Fruit fly (Drosophila melanogaster): ENCODE measurements around the gene Hs3st-B.

Gene Hs3st-B

DNA sequence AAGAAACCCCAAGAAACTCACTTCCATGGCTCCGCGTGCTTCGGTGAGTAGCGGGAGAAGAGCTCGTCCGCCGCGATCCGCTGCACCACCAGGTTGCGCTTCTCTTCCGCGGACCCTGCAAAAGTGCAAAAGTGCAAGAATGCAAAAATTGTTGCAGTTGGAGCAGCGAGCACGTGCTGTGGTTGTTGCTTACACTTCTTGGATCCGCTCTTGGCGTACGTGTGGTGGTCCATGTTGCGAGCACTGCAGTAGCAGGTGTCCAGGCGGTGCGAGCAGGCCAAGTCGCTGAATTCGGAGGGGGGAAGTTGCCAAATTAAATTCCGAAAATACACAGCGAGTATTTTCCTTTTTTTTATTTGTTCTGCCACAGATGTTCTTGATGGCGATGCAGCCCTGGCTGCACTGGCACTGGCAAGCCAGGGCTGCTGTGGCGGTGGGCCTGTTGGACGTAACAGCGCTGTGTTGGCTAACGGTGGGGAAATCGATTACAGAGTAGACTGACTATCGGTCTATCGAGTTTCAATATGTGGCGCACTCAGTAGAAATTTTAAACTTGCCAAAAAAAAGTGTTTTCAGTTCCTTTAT is 20.1 kb downstream of the Hs3st-B start, which contains the start of gene CG8010 (continued):
- TF ChIP-seq CG10979 (tag; optimal IDR thresholded peaks at IDR 0.05) (peak; percentile 37), CG12942 (GFP tag; optimal IDR thresholded peaks at IDR 0.05) (no peak), CG6813 (GFP tag; optimal IDR thresholded peaks at IDR 0.05) (no peak), CG30020 (tag; optimal IDR thresholded peaks at IDR 0.05) (no peak), CG2120 (GFP tag; optimal IDR thresholded peaks at IDR 0.05) (peak; percentile 55), twi (tag; optimal IDR thresholded peaks at IDR 0.05) (peak; percentile 35), Sin3A (optimal IDR thresholded peaks at IDR 0.05) (peak; percentile 13), Kr (GFP tag; optimal IDR thresholded peaks at IDR 0.05) (no peak), Meics (GFP tag; optimal IDR thresholded peaks at IDR 0.05) (no peak), MBD-R2 (GFP tag; IDR thresholded peaks at IDR 0.05) (peak; percentile 89), CG18476 (GFP tag; optimal IDR thresholded peaks at IDR 0.05) (no peak), CG7372 (GFP tag; IDR thresholded peaks at IDR 0.05) (no peak), eyg (GFP tag; optimal IDR thresholded peaks at IDR 0.05) (no peak), HmgD (GFP tag; optimal IDR thresholded peaks at IDR 0.05) (no peak), Chrac-16 (GFP tag; optimal IDR thresholded peaks at IDR 0.05) (no peak), Atf-2 (GFP tag; optimal IDR thresholded peaks at IDR 0.05) (no peak), CG14441 (GFP tag; IDR thresholded peaks at IDR 0.05) (0 out of 2 replicates have a peak, but pooled peaks have one; percentile 16), rib (GFP tag; IDR thresholded peaks at IDR 0.05) (peak; percentile 55; the same call in 1 of the 2 replicates), Hr51 (GFP tag; optimal IDR thresholded peaks at IDR 0.05) (peak in 1 of 2 experiments; percentile 4), sens-2 (GFP tag; IDR thresholded peaks at IDR 0.05) (no peak), CG12659 (GFP tag; optimal IDR thresholded peaks at IDR 0.05) (peak; percentile 46), CG6854 (GFP tag; optimal IDR thresholded peaks at IDR 0.05) (no peak), CG7271 (tag; optimal IDR thresholded peaks at IDR 0.05) (no peak), B-H2 (GFP tag; optimal IDR thresholded peaks at IDR 0.05) (peak; percentile 21), CG34376 (GFP tag; optimal IDR thresholded peaks at IDR 0.05) (peak; percentile 14), da (GFP tag; optimal IDR thresholded peaks at IDR 0.05) (peak; percentile 24), CG8089 (GFP tag; optimal IDR thresholded peaks at IDR 0.05) (no peak), pfk (GFP tag; optimal IDR thresholded peaks at IDR 0.05) (no peak), C15 (GFP tag; IDR thresholded peaks at IDR 0.05) (no peak), sisA (GFP tag; IDR thresholded peaks at IDR 0.05) (no peak), kah (GFP tag; optimal IDR thresholded peaks at IDR 0.05) (peak; percentile 3), hb (GFP tag; IDR thresholded peaks at IDR 0.05; ENCODE audit: partially characterized antibody) (no peak), E2f2 (GFP tag; IDR thresholded peaks at IDR 0.05) (peak; percentile 92), pzg (GFP tag; optimal IDR thresholded peaks at IDR 0.05) (peak; percentile 86), ttk (GFP tag; IDR thresholded peaks at IDR 0.05) (no peak), mirr (GFP tag; optimal IDR thresholded peaks at IDR 0.05) (no peak), pan (optimal IDR thresholded peaks at IDR 0.05) (no peak), pan (GFP tag; optimal IDR thresholded peaks at IDR 0.05 in 1 of 2, IDR thresholded peaks at IDR 0.05 in 1 of 2) (peak in 1 of 2 experiments; percentile 13), CG32772 (GFP tag; IDR thresholded peaks at IDR 0.05) (peak; percentile 42; the same call in 1 of the 2 replicates), sim (GFP tag; IDR thresholded peaks at IDR 0.05) (no peak), Optix (GFP tag; IDR thresholded peaks at IDR 0.05) (no peak), peb (GFP tag; IDR thresholded peaks at IDR 0.05) (no peak), salm (tag; optimal IDR thresholded peaks at IDR 0.05) (no peak), gce (GFP tag; IDR thresholded peaks at IDR 0.05) (no peak), BEAF-32 (GFP tag; optimal IDR thresholded peaks at IDR 0.05) (peak; percentile 41), Bgb (GFP tag; IDR thresholded peaks at IDR 0.05; ENCODE audit: partially characterized antibody) (peak; percentile 52; the same call in 1 of the 2 replicates), CG3847 (GFP tag; IDR thresholded peaks at IDR 0.05) (no peak), CG34422 (GFP tag; IDR thresholded peaks at IDR 0.05) (no peak), Oli (tag; optimal IDR thresholded peaks at IDR 0.05) (no peak), knrl (GFP tag; IDR thresholded peaks at IDR 0.05; ENCODE audit: partially characterized antibody) (0 out of 3 replicates have a peak, but pooled peaks have one; percentile 13), ewg (GFP tag; optimal IDR thresholded peaks at IDR 0.05) (no peak)
